Fruit fly (Drosophila melanogaster): ENCODE data around the gene Argk2.

Gene Argk2

DNA sequence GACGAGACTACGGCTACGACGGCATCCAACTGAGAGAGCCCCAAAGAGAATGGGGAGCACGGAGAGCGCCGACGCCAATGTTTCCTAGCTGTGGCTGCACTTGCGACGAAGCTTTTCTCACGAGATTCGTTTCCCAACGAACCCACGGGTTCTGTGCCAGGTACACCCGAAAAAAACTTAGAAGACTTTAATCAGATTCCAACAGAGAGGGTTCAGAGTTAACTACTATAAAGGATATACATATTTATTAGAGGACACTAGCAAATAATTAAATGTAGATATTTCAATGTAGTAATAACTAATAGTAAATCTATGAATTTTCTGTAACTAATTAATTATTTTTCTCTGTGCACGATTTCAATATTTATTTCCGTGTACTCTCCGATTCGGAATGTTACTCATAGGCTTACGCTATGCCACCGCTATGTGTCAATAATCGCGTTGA, 18.8 kb downstream of the Argk2 start, which contains the start of gene Argk1 (continued):
- TF ChIP-seq Six4 (GFP tag; optimal IDR thresholded peaks at IDR 0.05) (no peak), ewg (GFP tag; optimal IDR thresholded peaks at IDR 0.05) (peak; percentile 54), Drgx (GFP tag; IDR thresholded peaks at IDR 0.05) (peak; percentile 87), HmgZ (tag; optimal IDR thresholded peaks at IDR 0.05) (peak; percentile 26), Med (GFP tag) (no peak), CG4707 (GFP tag; optimal IDR thresholded peaks at IDR 0.05) (no peak), CG13296 (GFP tag; optimal IDR thresholded peaks at IDR 0.05) (peak; percentile 3), lilli (GFP tag; optimal IDR thresholded peaks at IDR 0.05) (peak; percentile 66), stwl (tag; optimal IDR thresholded peaks at IDR 0.05) (no peak), Side (GFP tag; optimal IDR thresholded peaks at IDR 0.05) (no peak), Taf1 (GFP tag; IDR thresholded peaks at IDR 0.05) (peak; percentile 46), unpg (GFP tag; optimal IDR thresholded peaks at IDR 0.05) (peak; percentile 43), Hmr (GFP tag; optimal IDR thresholded peaks at IDR 0.05) (peak; percentile 81), NfI (GFP tag; optimal IDR thresholded peaks at IDR 0.05) (peak; percentile 43), unc-4 (GFP tag; IDR thresholded peaks at IDR 0.05; ENCODE audit: partially characterized antibody) (no peak), Fer3 (tag; optimal IDR thresholded peaks at IDR 0.05) (peak; percentile 13), CG13123 (GFP tag; optimal IDR thresholded peaks at IDR 0.05) (peak; percentile 1), ranshi (GFP tag; IDR thresholded peaks at IDR 0.05) (no peak), CG12769 (tag; optimal IDR thresholded peaks at IDR 0.05) (peak; percentile 86), CG13775 (GFP tag; optimal IDR thresholded peaks at IDR 0.05) (peak; percentile 28), Sry-δ (GFP tag; optimal IDR thresholded peaks at IDR 0.05) (no peak), MBD-R2 (GFP tag; IDR thresholded peaks at IDR 0.05) (peak; percentile 13; the same call in 1 of the 2 replicates), gsb-n (tag; optimal IDR thresholded peaks at IDR 0.05) (no peak), Sry-β (GFP tag; optimal IDR thresholded peaks at IDR 0.05) (no peak), CG12391 (tag; optimal IDR thresholded peaks at IDR 0.05) (peak; percentile 71), CG3847 (GFP tag; IDR thresholded peaks at IDR 0.05) (peak; percentile 62), slou (GFP tag; optimal IDR thresholded peaks at IDR 0.05) (peak; percentile 17), org-1 (GFP tag; optimal IDR thresholded peaks at IDR 0.05) (peak; percentile 42), Meics (GFP tag; optimal IDR thresholded peaks at IDR 0.05) (peak; percentile 62), odd (GFP tag; optimal IDR thresholded peaks at IDR 0.05) (no peak), CG30431 (GFP tag; optimal IDR thresholded peaks at IDR 0.05) (no peak), Poxn (GFP tag; IDR thresholded peaks at IDR 0.05) (no peak), CG14667 (GFP tag; IDR thresholded peaks at IDR 0.05) (peak; percentile 26; the same call in 1 of the 2 replicates), CG32532 (GFP tag; IDR thresholded peaks at IDR 0.05) (peak; percentile 75), CG14965 (GFP tag; optimal IDR thresholded peaks at IDR 0.05; ENCODE audit: borderline replicate concordance) (no peak), Dfd (GFP tag; optimal IDR thresholded peaks at IDR 0.05) (no peak), mam (GFP tag; optimal IDR thresholded peaks at IDR 0.05) (peak; percentile 46), Bteb2 (GFP tag; optimal IDR thresholded peaks at IDR 0.05) (peak; percentile 0), CG4404 (GFP tag; IDR thresholded peaks at IDR 0.05) (0 out of 2 replicates have a peak, but pooled peaks have one; percentile 19), crol (GFP tag; IDR thresholded peaks at IDR 0.05) (no peak), Asciz (GFP tag; optimal IDR thresholded peaks at IDR 0.05) (no peak), oc (tag; optimal IDR thresholded peaks at IDR 0.05) (no peak), CG17361 (GFP tag; IDR thresholded peaks at IDR 0.05) (peak; percentile 62), Sox102F (GFP tag; optimal IDR thresholded peaks at IDR 0.05) (peak; percentile 71), Eip74EF (GFP tag; optimal IDR thresholded peaks at IDR 0.05) (peak in 1 of 2 experiments; percentile 43), z (GFP tag; IDR thresholded peaks at IDR 0.05) (no peak), HLHmδ (GFP tag; optimal IDR thresholded peaks at IDR 0.05) (no peak), jigr1 (GFP tag; IDR thresholded peaks at IDR 0.05) (no peak), B-H1 (GFP tag; IDR thresholded peaks at IDR 0.05) (peak; percentile 39; the same call in 1 of the 3 replicates), CG6765 (GFP tag; optimal IDR thresholded peaks at IDR 0.05) (no peak), h (optimal IDR thresholded peaks at IDR 0.05) (no peak)
